Fruit fly (Drosophila melanogaster): ENCODE measurements around the gene CG15465.
A peak's percentile ranks its signal among the peaks of the same experiment; 100 is the strongest.

The CG15465 gene

dm6 chrX:5093924-5094323, 8.4 kb downstream of the CG15465 start (continued):
- TF ChIP-seq CG9437 (GFP tag; optimal IDR thresholded peaks at IDR 0.05) (peak; percentile 41), CG4360 (GFP tag; IDR thresholded peaks at IDR 0.05) (no peak), CG10147 (GFP tag; optimal IDR thresholded peaks at IDR 0.05) (peak; percentile 74), stwl (tag; optimal IDR thresholded peaks at IDR 0.05) (no peak), CG8765 (GFP tag; IDR thresholded peaks at IDR 0.05) (no peak), CG34224 (GFP tag; IDR thresholded peaks at IDR 0.05; ENCODE audit: partially characterized antibody) (no peak), CG11723 (GFP tag; optimal IDR thresholded peaks at IDR 0.05) (peak; percentile 14), zen (tag; optimal IDR thresholded peaks at IDR 0.05) (no peak), bcd (GFP tag; optimal IDR thresholded peaks at IDR 0.05) (peak; percentile 69), sd (tag; optimal IDR thresholded peaks at IDR 0.05) (peak; percentile 39), schlank (tag; optimal IDR thresholded peaks at IDR 0.05) (peak; percentile 52), CG30431 (GFP tag; optimal IDR thresholded peaks at IDR 0.05) (peak; percentile 45), CG6175 (GFP tag; IDR thresholded peaks at IDR 0.05) (peak; percentile 63; the same call in 1 of the 3 replicates), CG33557 (GFP tag; optimal IDR thresholded peaks at IDR 0.05) (no peak), Rfx (GFP tag; IDR thresholded peaks at IDR 0.05) (peak; percentile 74), btn (GFP tag; optimal IDR thresholded peaks at IDR 0.05) (peak; percentile 21), chinmo (GFP tag; IDR thresholded peaks at IDR 0.05; ENCODE audit: partially characterized antibody) (no peak), CG12071 (GFP tag; optimal IDR thresholded peaks at IDR 0.05) (peak; percentile 68), CG10462 (GFP tag; optimal IDR thresholded peaks at IDR 0.05) (peak; percentile 31), CG6791 (GFP tag; IDR thresholded peaks at IDR 0.05; ENCODE audit: partially characterized antibody) (no peak), pros (GFP tag; optimal IDR thresholded peaks at IDR 0.05) (no peak), sqz (GFP tag; optimal IDR thresholded peaks at IDR 0.05) (no peak), pb (GFP tag; optimal IDR thresholded peaks at IDR 0.05) (peak; percentile 51), D19A (tag; optimal IDR thresholded peaks at IDR 0.05) (peak; percentile 63), ken (GFP tag; IDR thresholded peaks at IDR 0.05) (peak; percentile 59; the same call in 2 of the 3 replicates), CG32532 (GFP tag; IDR thresholded peaks at IDR 0.05) (peak; percentile 71), B-H2 (GFP tag; optimal IDR thresholded peaks at IDR 0.05) (no peak), CG1647 (GFP tag; optimal IDR thresholded peaks at IDR 0.05) (no peak), gem (tag; optimal IDR thresholded peaks at IDR 0.05) (peak; percentile 83), NFAT (GFP tag; IDR thresholded peaks at IDR 0.05) (peak; percentile 18; the same call in 1 of the 2 replicates), lmd (GFP tag; IDR thresholded peaks at IDR 0.05) (peak; percentile 67), knrl (GFP tag; IDR thresholded peaks at IDR 0.05; ENCODE audit: partially characterized antibody) (no peak), bigmax (GFP tag; optimal IDR thresholded peaks at IDR 0.05) (no peak), wek (GFP tag; optimal IDR thresholded peaks at IDR 0.05) (peak; percentile 1), PHDP (tag; optimal IDR thresholded peaks at IDR 0.05) (peak; percentile 72), Taf1 (GFP tag; IDR thresholded peaks at IDR 0.05) (0 out of 2 replicates have a peak, but pooled peaks have one; percentile 21), dysf (GFP tag; IDR thresholded peaks at IDR 0.05) (peak; percentile 79), exex (tag; optimal IDR thresholded peaks at IDR 0.05) (peak; percentile 31), Pdp1 (GFP tag; optimal IDR thresholded peaks at IDR 0.05) (peak; percentile 52 to 54), crc (GFP tag; optimal IDR thresholded peaks at IDR 0.05) (peak; percentile 54), Dip2 (GFP tag; IDR thresholded peaks at IDR 0.05) (no peak), CG6654 (GFP tag; optimal IDR thresholded peaks at IDR 0.05) (peak; percentile 40), Rx (GFP tag; IDR thresholded peaks at IDR 0.05) (peak; percentile 62), gt (GFP tag; IDR thresholded peaks at IDR 0.05) (no peak), CG10565 (GFP tag; optimal IDR thresholded peaks at IDR 0.05) (no peak), CG15514 (GFP tag; optimal IDR thresholded peaks at IDR 0.05) (peak; percentile 70), CG42726 (GFP tag; IDR thresholded peaks at IDR 0.05; ENCODE audit: partially characterized antibody) (no peak), tup (GFP tag; optimal IDR thresholded peaks at IDR 0.05) (no peak), salm (tag; optimal IDR thresholded peaks at IDR 0.05) (peak; percentile 40), CG1024 (GFP tag; IDR thresholded peaks at IDR 0.05) (peak; percentile 43; the same call in 1 of the 2 replicates)
